Worm (Caenorhabditis elegans) whole organism, L4/young adult: ENCODE results near the gene F13H8.5.
A peak's percentile ranks its signal among the peaks of the same experiment; 100 is the strongest.

Experiments used
- W03F9.2 ChIP-seq: fragments of 150-350 bp; optimal IDR thresholded peaks from 2 replicates; lab custom pipeline; 2014; ENCODE audit warnings: missing biosample characterization, missing genetic modification characterization
- dao-5 ChIP-seq: sonication (generic microtip); optimal IDR thresholded peaks from 2 replicates; lab custom pipeline; 2016; ENCODE audit warnings: missing genotype, missing genetic modification characterization, moderate library complexity, missing compliant biosample characterization
- him-1 ChIP-seq: sonication (generic microtip); optimal IDR thresholded peaks from 2 replicates; lab custom pipeline; 2016; ENCODE audit warnings: missing genotype, missing genetic modification reagents, missing genetic modification characterization, missing compliant biosample characterization

Gene F13H8.5

ce11 chrII:6263685-6264084 is 7.8 kb upstream of the F13H8.5 start, which contains the start of gene F13H8.3:
Gene F13H8.3 (plus strand): TSS chrII:6263985.
- TF ChIP-seq W03F9.2 (tag; lab: Kevin White, UChicago) (no peak), dao-5 (tag; lab: Kevin White, UChicago) (no peak), him-1 (no peak)

- TF ChIP-seq W03F9.2 (tag; lab: Kevin White, UChicago) (no peak), dao-5 (tag; lab: Kevin White, UChicago) (no peak), him-1 (no peak)
Measured at ce11 chrII:6262222-6262621, 6.3 kb upstream of the F13H8.5 start, which contains the start of gene F13H8.12. Gene F13H8.12 (plus strand): TSS chrII:6262522.

ce11 chrII:6260684-6261083 is 4.8 kb upstream of the F13H8.5 start, which contains the start of gene nmgp-1:
Gene nmgp-1 (plus strand): TSS chrII:6260857.
- TF ChIP-seq him-1 (no peak), W03F9.2 (tag; lab: Kevin White, UChicago) (no peak), dao-5 (tag; lab: Kevin White, UChicago) (no peak)

- TF ChIP-seq him-1 (no peak), dao-5 (tag; lab: Kevin White, UChicago) (no peak), W03F9.2 (tag; lab: Kevin White, UChicago) (no peak)
Measured at ce11 chrII:6259867-6260266, 3.9 kb upstream of the F13H8.5 start, which contains the start of gene F13H8.11. Gene F13H8.11 (minus strand): TSS chrII:6260021.

DNA sequence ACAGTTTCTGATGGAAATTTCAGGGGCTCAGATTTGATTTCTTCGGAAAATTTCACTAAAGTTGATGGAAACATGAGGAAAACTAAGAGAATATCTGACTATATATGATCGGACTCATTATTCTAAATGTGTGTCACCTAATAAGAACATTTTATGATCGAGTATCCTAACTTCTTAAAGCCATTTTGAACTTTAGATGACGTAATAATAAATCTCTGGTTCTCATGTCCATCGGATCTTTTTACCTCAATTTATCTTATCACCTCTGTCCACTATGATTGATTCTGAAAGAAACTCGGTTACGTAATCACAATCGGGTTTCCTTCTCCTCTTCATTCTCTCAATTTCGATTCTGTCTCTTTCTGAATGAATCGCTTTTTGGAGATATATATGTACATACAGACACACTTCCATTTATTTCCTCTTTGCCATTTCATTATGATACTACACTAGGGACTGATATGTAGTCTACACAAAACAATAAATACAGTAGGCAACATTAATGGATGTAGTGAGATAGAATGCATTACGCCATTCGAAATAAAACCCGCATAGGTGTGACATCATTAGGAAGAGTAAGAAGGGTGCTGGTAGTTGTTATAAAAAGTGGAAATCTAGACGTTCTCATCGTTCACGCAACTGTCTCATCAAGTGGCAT is 1.4 kb upstream of the F13H8.5 start:
- TF ChIP-seq him-1 (no peak), dao-5 (tag; lab: Kevin White, UChicago) (no peak), W03F9.2 (tag; lab: Kevin White, UChicago) (no peak)

DNA sequence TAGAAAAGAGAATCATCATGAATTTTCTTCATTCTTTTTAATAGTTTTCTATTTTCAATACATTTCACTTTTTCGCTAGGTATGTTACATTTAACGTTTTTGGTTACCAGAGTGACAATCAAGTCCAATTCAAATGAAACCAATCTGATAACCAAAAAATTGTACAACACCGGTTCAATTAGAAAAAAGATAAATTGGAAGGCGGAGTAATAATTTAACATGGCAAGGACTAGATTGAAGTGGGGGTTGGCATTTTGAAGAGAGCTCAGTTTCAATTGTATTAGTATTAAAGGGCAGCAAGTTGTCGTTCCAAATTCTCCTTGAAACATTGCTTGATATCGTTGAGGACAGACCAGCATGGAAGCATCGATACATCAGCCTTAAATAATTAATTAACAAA is 3.2 kb downstream of the F13H8.5 start:
- no peak for TF ChIP-seq dao-5 (tag; lab: Kevin White, UChicago)
- TF ChIP-seq him-1: no peak
- no peak for TF ChIP-seq W03F9.2 (tag; lab: Kevin White, UChicago)

- TF ChIP-seq W03F9.2 (tag; lab: Kevin White, UChicago) (peak; percentile 75), him-1 (no peak)
Measured at ce11 chrII:6250782-6251461, 5.0 kb downstream of the F13H8.5 start, which contains the start of gene phb-2. Gene phb-2 (plus strand): TSS chrII:6251411.

DNA sequence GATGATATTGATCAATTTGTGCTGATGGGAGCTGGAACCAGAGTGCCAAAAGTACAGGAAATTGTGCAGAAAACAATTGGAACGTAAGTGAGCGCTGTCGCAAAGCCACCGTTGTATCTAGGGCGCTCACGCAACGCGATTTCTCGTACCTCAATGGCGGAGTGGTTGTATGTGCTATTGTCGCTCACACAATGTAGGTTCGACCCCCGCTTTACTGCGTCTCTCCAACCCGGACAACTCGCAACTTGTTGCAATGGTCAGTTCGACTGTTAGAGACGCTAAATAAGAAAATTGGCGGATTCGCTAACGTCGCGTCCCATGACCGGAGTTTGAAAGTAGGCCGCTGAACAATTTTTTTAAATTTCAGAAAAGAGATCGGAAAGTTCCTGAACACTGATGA is 7.4 kb downstream of the F13H8.5 start:
- TF ChIP-seq dao-5 (tag; lab: Kevin White, UChicago) (peak; percentile 23), W03F9.2 (tag; lab: Kevin White, UChicago) (no peak), him-1 (no peak)

- TF ChIP-seq W03F9.2 (tag; lab: Kevin White, UChicago) (no peak), him-1 (no peak), dao-5 (tag; lab: Kevin White, UChicago) (no peak)
Measured at ce11 chrII:6248029-6248428, 7.9 kb downstream of the F13H8.5 start.

DNA sequence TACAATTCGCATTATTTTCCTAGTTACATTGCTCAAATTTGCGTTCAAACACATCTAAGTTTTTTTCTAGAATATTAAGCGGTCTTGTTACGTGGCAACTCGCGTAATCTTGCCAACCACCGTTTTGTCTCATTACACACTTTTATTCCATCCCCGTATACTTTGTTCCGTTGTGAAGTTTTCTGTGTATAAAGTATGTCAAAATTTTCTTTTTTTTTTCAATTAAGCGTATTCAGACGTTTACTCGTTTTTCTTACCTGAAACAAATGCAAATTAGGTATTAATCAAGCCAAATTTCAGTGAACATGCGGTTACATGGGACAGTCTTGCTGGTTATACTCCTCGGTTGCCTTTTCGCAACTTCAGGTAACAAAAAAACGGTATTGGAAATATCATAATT is 8.9 kb downstream of the F13H8.5 start, which contains the start of gene T24H7.2:
TSS of gene T24H7.2 (plus strand) at position 301 of the 400 bp plus-strand sequence.
- no peak for TF ChIP-seq W03F9.2 (tag; lab: Kevin White, UChicago)
- no peak for TF ChIP-seq him-1
- TF ChIP-seq dao-5 (tag; lab: Kevin White, UChicago): no peak

DNA sequence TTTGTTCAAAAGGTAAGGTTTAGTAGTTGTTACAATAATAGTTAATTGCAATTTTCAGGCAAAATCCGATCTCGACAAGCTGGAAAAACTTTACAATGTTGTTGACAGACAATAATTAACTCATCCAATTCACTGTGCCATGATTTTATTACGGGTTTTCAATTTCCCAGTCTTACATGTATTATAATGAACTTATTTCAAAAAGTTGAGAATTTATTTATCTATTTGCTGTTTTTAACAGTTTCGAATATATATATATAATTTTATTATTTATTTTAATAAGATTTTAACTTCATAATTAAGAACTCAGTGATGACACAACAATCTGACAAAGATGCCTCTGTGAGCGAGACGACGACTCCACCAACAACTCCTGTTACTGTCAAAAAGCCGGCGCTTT is 9.9 kb downstream of the F13H8.5 start, which contains the start of gene lelo-1:
TSS of gene lelo-1 (plus strand) at position 301 of the 400 bp plus-strand sequence.
- TF ChIP-seq him-1: no peak
- no peak for TF ChIP-seq W03F9.2 (tag; lab: Kevin White, UChicago)
- no peak for TF ChIP-seq dao-5 (tag; lab: Kevin White, UChicago)

- TF ChIP-seq dao-5 (tag; lab: Kevin White, UChicago) (no peak), W03F9.2 (tag; lab: Kevin White, UChicago) (no peak), him-1 (no peak)
Measured at ce11 chrII:6245199-6245702, 10.7 kb downstream of the F13H8.5 start, which contains the start of gene blos-4. Gene blos-4 (plus strand): TSS chrII:6245249.

DNA sequence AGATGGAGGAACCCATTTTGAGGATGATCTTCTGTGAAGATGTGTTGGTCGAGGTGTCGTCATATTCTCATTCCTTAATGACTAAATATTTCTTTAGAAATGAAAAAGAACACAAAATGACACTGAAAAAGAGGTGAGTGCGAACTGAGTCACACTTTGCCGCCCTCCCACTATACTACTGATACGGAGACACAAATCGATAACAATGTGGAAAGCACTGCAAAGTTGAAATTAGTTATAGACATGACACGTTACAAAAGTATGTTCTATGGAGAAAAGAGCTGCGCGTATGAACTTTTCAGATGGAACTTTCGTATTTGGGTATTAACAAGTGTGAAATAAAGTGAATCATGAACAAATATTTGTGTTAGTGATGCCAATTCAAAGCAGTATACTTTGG is 11.8 kb downstream of the F13H8.5 start, which contains the start of gene tat-4:
TSS of gene tat-4 (minus strand) at position 117 of the 400 bp plus-strand sequence.
- TF ChIP-seq dao-5 (tag; lab: Kevin White, UChicago) (no peak), W03F9.2 (tag; lab: Kevin White, UChicago) (no peak), him-1 (no peak)

DNA sequence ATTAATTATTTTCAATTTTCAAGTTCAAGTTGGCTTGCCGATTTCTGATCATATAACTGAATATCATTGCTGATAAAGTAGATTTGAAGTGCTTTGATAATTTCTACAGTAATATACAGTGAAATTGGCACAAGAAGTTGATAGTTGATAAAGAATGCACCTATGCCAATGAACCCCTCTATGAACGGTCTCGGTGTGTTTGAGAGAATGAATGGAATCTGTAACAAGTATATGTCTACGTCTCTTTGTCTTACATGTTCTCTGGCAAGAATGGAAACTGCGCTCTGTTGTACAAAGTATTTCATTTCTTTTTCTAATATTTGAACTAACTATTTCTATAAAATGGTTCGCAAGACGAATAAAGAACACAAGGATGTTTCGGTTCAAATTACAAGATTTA is 14.2 kb downstream of the F13H8.5 start, which contains the start of gene T24H7.8:
TSS of gene T24H7.8 (plus strand) at position 301 of the 400 bp plus-strand sequence.
- TF ChIP-seq dao-5 (tag; lab: Kevin White, UChicago): no peak
- no peak for TF ChIP-seq W03F9.2 (tag; lab: Kevin White, UChicago)
- no peak for TF ChIP-seq him-1
